Worm (Caenorhabditis elegans): ENCODE data around the gene H20E11.2.
A peak's percentile ranks its signal among the peaks of the same experiment; 100 is the strongest.

H20E11.2 gene

ce11 chrIV:6878912-6879554, 51.5 kb downstream of the H20E11.2 start (continued):
- TF ChIP-seq arid-1 (GFP tag; conservative IDR thresholded peaks at IDR 0.05) (no peak), Y75B8A.6 (GFP tag; IDR thresholded peaks at IDR 0.05) (no peak), dmd-6 (GFP tag; IDR thresholded peaks at IDR 0.05) (peak; percentile 80), ctbp-1 (GFP tag; IDR thresholded peaks at IDR 0.05) (peak; percentile 46; the same call in 1 of the 2 replicates), lin-13 (GFP tag; optimal IDR thresholded peaks at IDR 0.05) (no peak), Y5F2A.4 (GFP tag; optimal IDR thresholded peaks at IDR 0.05) (no peak), tag-97 (GFP tag; IDR thresholded peaks at IDR 0.05) (no peak), spr-1 (tag; optimal IDR thresholded peaks at IDR 0.05) (no peak), hmg-1.1 (GFP tag; IDR thresholded peaks at IDR 0.05) (0 out of 2 replicates have a peak, but pooled peaks have one; percentile 35), jun-1 (tag; optimal IDR thresholded peaks at IDR 0.05) (no peak), nhr-42 (GFP tag; IDR thresholded peaks at IDR 0.05) (no peak), ceh-44 (GFP tag; IDR thresholded peaks at IDR 0.05) (no peak), tra-1 (GFP tag; IDR thresholded peaks at IDR 0.05) (no peak; the same call in 1 of the 2 replicates), hif-1 (tag; optimal IDR thresholded peaks at IDR 0.05) (no peak), snpc-1.2 (GFP tag; IDR thresholded peaks at IDR 0.05) (no peak), nhr-48 (tag; optimal IDR thresholded peaks at IDR 0.05) (peak; percentile 85), dmd-8 (GFP tag; IDR thresholded peaks at IDR 0.05) (no peak), nhr-76 (tag; optimal IDR thresholded peaks at IDR 0.05) (no peak), aha-1 (tag) (no peak), nhr-10 (tag; optimal IDR thresholded peaks at IDR 0.05) (no peak), ztf-7 (tag; optimal IDR thresholded peaks at IDR 0.05) (no peak), daf-8 (GFP tag; IDR thresholded peaks at IDR 0.05) (no peak), madf-9 (GFP tag; conservative IDR thresholded peaks at IDR 0.05) (no peak), nhr-6 (tag; optimal IDR thresholded peaks at IDR 0.05) (no peak), dpl-1 (GFP tag; optimal IDR thresholded peaks at IDR 0.05) (no peak), egl-27 (tag; optimal IDR thresholded peaks at IDR 0.05) (no peak), skn-1 (tag; optimal IDR thresholded peaks at IDR 0.05) (no peak), Y48G9A.11 (GFP tag; IDR thresholded peaks at IDR 0.05) (no peak), daf-16 (GFP tag; optimal IDR thresholded peaks at IDR 0.05) (peak in 1 of 2 experiments; percentile 66), daf-16 (tag; optimal IDR thresholded peaks at IDR 0.05) (no peak), ces-1 (GFP tag; optimal IDR thresholded peaks at IDR 0.05) (no peak), lin-39 (tag; optimal IDR thresholded peaks at IDR 0.05) (no peak), Y105C5A.15 (GFP tag; IDR thresholded peaks at IDR 0.05) (no peak), lin-15B (tag; optimal IDR thresholded peaks at IDR 0.05) (no peak), F44E2.7 (GFP tag; IDR thresholded peaks at IDR 0.05) (no peak), hlh-30 (tag; optimal IDR thresholded peaks at IDR 0.05; ENCODE audit: insufficient read depth) (peak; percentile 72), T20F7.1 (GFP tag; optimal IDR thresholded peaks at IDR 0.05) (no peak), pha-4 (GFP tag; IDR thresholded peaks at IDR 0.05) (0 out of 2 replicates have a peak, but pooled peaks have one; percentile 44), pha-4 (tag; optimal IDR thresholded peaks at IDR 0.05) (peak; percentile 11), dmd-9 (GFP tag; IDR thresholded peaks at IDR 0.05) (no peak), sdz-12 (GFP tag; optimal IDR thresholded peaks at IDR 0.05) (no peak), rbr-2 (tag; optimal IDR thresholded peaks at IDR 0.05) (peak; percentile 31), unc-39 (tag; optimal IDR thresholded peaks at IDR 0.05) (no peak), unc-130 (GFP tag; optimal IDR thresholded peaks at IDR 0.05) (no peak), set-16 (GFP tag; IDR thresholded peaks at IDR 0.05) (no peak), hlh-11 (tag; optimal IDR thresholded peaks at IDR 0.05) (peak; percentile 79), saeg-2 (GFP tag; IDR thresholded peaks at IDR 0.05) (no peak), fos-1 (tag; optimal IDR thresholded peaks at IDR 0.05) (no peak)
